Worm (Caenorhabditis elegans): ENCODE results near the gene Y37D8A.8.

ce11 chrIII:12904052-12904451, 39.3 kb downstream of the Y37D8A.8 start:
- TF ChIP-seq nhr-28 (tag; optimal IDR thresholded peaks at IDR 0.05) = no peak
- no peak for TF ChIP-seq ceh-16 (tag; optimal IDR thresholded peaks at IDR 0.05)
- TF ChIP-seq R02D3.7 (tag; optimal IDR thresholded peaks at IDR 0.05) = no peak
- TF ChIP-seq snpc-4 (tag; optimal IDR thresholded peaks at IDR 0.05) = no peak
- TF ChIP-seq lin-39 (tag; optimal IDR thresholded peaks at IDR 0.05) = peak; percentile 27
- no peak for TF ChIP-seq fkh-10 (GFP tag; optimal IDR thresholded peaks at IDR 0.05)
- no peak for TF ChIP-seq lsy-12 (tag; optimal IDR thresholded peaks at IDR 0.05)
- no peak for TF ChIP-seq ama-1 (optimal IDR thresholded peaks at IDR 0.05)
- no peak for TF ChIP-seq pha-4 (tag; optimal IDR thresholded peaks at IDR 0.05)
- no peak for TF ChIP-seq ztf-11 (tag; optimal IDR thresholded peaks at IDR 0.05)
- TF ChIP-seq nhr-12 (tag; optimal IDR thresholded peaks at IDR 0.05) = no peak
- no peak for TF ChIP-seq fos-1 (tag; optimal IDR thresholded peaks at IDR 0.05)
- TF ChIP-seq nhr-76 (tag; optimal IDR thresholded peaks at IDR 0.05) = no peak
- TF ChIP-seq elt-1 (tag; optimal IDR thresholded peaks at IDR 0.05) = no peak
